Fruit fly (Drosophila melanogaster) whole organism, pupa: ENCODE results near the gene CG14655.

ENCODE experiments used
- CG10348 ChIP-seq: fragments of 200-800 bp; sonication (Bioruptor generic); IDR thresholded peaks from 2 replicates; pipeline ENCODE4 v1.3.6; 2022; ENCODE audit warnings: missing biosample characterization, missing genetic modification characterization
- CG12605 ChIP-seq: fragments of 200-800 bp; sonication (Bioruptor generic); IDR thresholded peaks from 2 replicates; pipeline ENCODE4 v1.3.6; 2022; ENCODE audit warnings: missing biosample characterization, missing genetic modification characterization
- CG13204 ChIP-seq: fragments of 200-800 bp; sonication (Bioruptor generic); optimal IDR thresholded peaks from 2 replicates; lab custom pipeline; 2018; ENCODE audit warnings: missing biosample characterization, mild to moderate bottlenecking, missing genetic modification characterization, moderate library complexity
- CG14655 ChIP-seq: fragments of 200-800 bp; sonication (Bioruptor generic); optimal IDR thresholded peaks from 3 replicates; lab custom pipeline; 2017; ENCODE audit warnings: mild to moderate bottlenecking, missing biosample characterization, missing genetic modification reagents, missing genetic modification characterization
- CG15710 ChIP-seq: fragments of 200-800 bp; sonication (Bioruptor generic); optimal IDR thresholded peaks from 2 replicates; lab custom pipeline; 2018; ENCODE audit warnings: missing biosample characterization, mild to moderate bottlenecking, missing genetic modification characterization, moderate library complexity
- CG17806 ChIP-seq: fragments of 200-800 bp; sonication (Bioruptor generic); optimal IDR thresholded peaks from 2 replicates; lab custom pipeline; 2018; ENCODE audit warnings: missing biosample characterization, mild to moderate bottlenecking, missing genetic modification characterization, moderate library complexity
- CG32121 ChIP-seq: fragments of 200-800 bp; sonication (Bioruptor generic); IDR thresholded peaks from 2 replicates; pipeline ENCODE4 v1.3.6; 2022; ENCODE audit warnings: missing biosample characterization, missing genetic modification characterization
- CG34367 ChIP-seq: fragments of 200-800 bp; sonication (Bioruptor generic); optimal IDR thresholded peaks from 2 replicates; lab custom pipeline; 2018; ENCODE audit warnings: missing biosample characterization, mild to moderate bottlenecking, missing genetic modification characterization
- CG4496 ChIP-seq: fragments of 200-800 bp; sonication (Bioruptor generic); IDR thresholded peaks from 3 replicates; pipeline ENCODE4 v1.3.6; 2022; ENCODE audit warnings: missing biosample characterization, missing genetic modification characterization
- CG8301 ChIP-seq: fragments of 200-800 bp; sonication (Bioruptor generic); optimal IDR thresholded peaks from 2 replicates; lab custom pipeline; 2018; ENCODE audit warnings: missing biosample characterization, mild to moderate bottlenecking, missing genetic modification characterization
- CG9948 ChIP-seq: fragments of 200-800 bp; sonication (Bioruptor generic); optimal IDR thresholded peaks from 2 replicates; lab custom pipeline; 2018; ENCODE audit warnings: missing biosample characterization, mild to moderate bottlenecking, missing genetic modification characterization, moderate library complexity
- D1 ChIP-seq: fragments of 200-800 bp; sonication (Bioruptor generic); optimal IDR thresholded peaks from 2 replicates; lab custom pipeline; 2018; ENCODE audit warnings: missing biosample characterization, mild to moderate bottlenecking, missing genetic modification characterization, moderate library complexity
- EcR ChIP-seq: fragments of 200-800 bp; sonication (Bioruptor generic); optimal IDR thresholded peaks from 3 replicates; lab custom pipeline; 2019; ENCODE audit warnings: missing biosample characterization, missing genetic modification characterization, mild to moderate bottlenecking, moderate library complexity, missing genetic modification reagents
- Ets98B ChIP-seq: fragments of 200-800 bp; sonication (Bioruptor generic); IDR thresholded peaks from 2 replicates; pipeline ENCODE4 v1.3.6; 2022; ENCODE audit warnings: missing biosample characterization, missing genetic modification characterization
- Pif1A ChIP-seq: fragments of 200-800 bp; sonication (Bioruptor generic); optimal IDR thresholded peaks from 3 replicates; lab custom pipeline; 2016; ENCODE audit warnings: missing biosample characterization, missing genetic modification characterization
- Pif1B ChIP-seq: fragments of 200-800 bp; sonication (Bioruptor generic); optimal IDR thresholded peaks from 3 replicates; lab custom pipeline; 2016; ENCODE audit warnings: missing biosample characterization, missing genetic modification characterization
- Snoo ChIP-seq: fragments of 200-800 bp; sonication (Bioruptor generic); optimal IDR thresholded peaks from 3 replicates; lab custom pipeline; 2017; ENCODE audit warnings: missing biosample characterization, mild to moderate bottlenecking, missing genetic modification characterization, inconsistent platforms
- fd96Ca ChIP-seq: fragments of 200-800 bp; sonication (Bioruptor generic); IDR thresholded peaks from 3 replicates; pipeline ENCODE4 v1.3.6; 2022; ENCODE audit warnings: missing biosample characterization, missing genetic modification characterization
- gl ChIP-seq: fragments of 200-800 bp; sonication (Bioruptor generic); optimal IDR thresholded peaks from 2 replicates; lab custom pipeline; 2018; ENCODE audit warnings: missing biosample characterization, mild to moderate bottlenecking, missing genetic modification characterization
- rn ChIP-seq: fragments of 200-800 bp; sonication (Bioruptor generic); IDR thresholded peaks from 2 replicates; pipeline ENCODE4 v1.3.6; 2022; ENCODE audit warnings: missing biosample characterization, missing genetic modification characterization

Gene CG14655

DNA sequence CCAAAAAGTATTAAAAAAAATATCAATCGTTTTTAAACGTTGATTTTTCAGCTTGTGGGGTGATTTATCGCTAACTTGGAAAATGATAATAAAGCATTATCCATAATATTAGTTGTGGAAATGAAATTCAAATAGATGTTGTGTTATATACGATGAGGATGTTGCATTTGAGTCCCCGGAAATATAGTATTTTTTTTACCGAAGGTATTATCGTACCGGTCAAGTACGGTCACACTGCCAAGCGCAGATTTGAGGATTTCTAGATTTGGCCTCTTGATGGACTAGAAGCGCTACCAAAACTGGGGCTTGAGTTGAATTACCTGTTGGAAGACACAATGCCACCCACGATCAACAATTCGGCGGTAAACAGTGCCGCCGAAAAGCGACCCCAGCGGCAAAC is 4.7 kb downstream of the CG14655 start:
- TF ChIP-seq CG9948 (no peak), CG32121 (GFP tag; lab: Robert Waterston, UW) (0 out of 2 replicates have a peak, but pooled peaks have one; percentile 12), CG15710 (tag; lab: Kevin White, UChicago) (no peak), CG13204 (GFP tag; lab: Kevin White, UChicago) (no peak), CG8301 (tag; lab: Kevin White, UChicago) (no peak), Ets98B (GFP tag; lab: Robert Waterston, UW) (peak; percentile 15; the same call in 1 of the 2 replicates), CG4496 (GFP tag; lab: Robert Waterston, UW) (peak; percentile 54; the same call in 1 of the 3 replicates), fd96Ca (GFP tag; lab: Robert Waterston, UW) (no peak), rn (GFP tag; lab: Robert Waterston, UW) (no peak), EcR (GFP tag; lab: Kevin White, UChicago) (no peak)

dm6 chr3R:4774953-4775352 is 5.1 kb downstream of the CG14655 start, which contains the start of gene CG44088:
CG44088 (minus strand) TSS chr3R:4775053.
- TF ChIP-seq CG10348 (GFP tag; lab: Robert Waterston, UW) (no peak), Pif1A (GFP tag; lab: Kevin White, UChicago) (no peak), rn (GFP tag; lab: Robert Waterston, UW) (no peak), CG12605 (GFP tag; lab: Robert Waterston, UW) (no peak), CG8301 (tag; lab: Kevin White, UChicago) (no peak), D1 (tag; lab: Kevin White, UChicago) (no peak), CG13204 (GFP tag; lab: Kevin White, UChicago) (no peak), CG14655 (GFP tag; lab: Kevin White, UChicago) (no peak), gl (tag; lab: Kevin White, UChicago) (no peak), CG34367 (tag; lab: Kevin White, UChicago) (no peak)

DNA sequence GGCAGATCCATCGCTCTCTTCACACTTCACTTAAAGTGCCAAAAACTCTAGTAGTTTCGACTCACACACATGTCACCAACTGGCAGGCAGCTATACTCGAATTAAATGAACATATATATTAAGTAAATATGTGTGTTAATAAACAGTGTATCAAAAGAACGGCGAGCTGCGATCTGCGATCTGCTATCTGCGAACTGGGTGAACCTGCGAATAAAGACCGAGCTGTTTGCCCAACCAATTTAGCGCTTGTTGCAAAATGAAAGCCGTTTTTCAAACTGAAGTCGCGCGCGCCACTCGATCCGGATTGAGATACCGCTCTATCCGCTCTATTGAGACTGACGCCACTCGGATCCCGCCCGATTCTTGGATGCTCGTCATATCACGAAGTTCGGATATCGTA is 7.0 kb downstream of the CG14655 start, which contains the start of gene CG44098:
Gene CG44098, minus strand, starts transcription at position 101 of the 400 bp plus-strand sequence.
- no peak for TF ChIP-seq CG4496 (GFP tag; lab: Robert Waterston, UW)
- no peak for TF ChIP-seq fd96Ca (GFP tag; lab: Robert Waterston, UW)
- no peak for TF ChIP-seq gl (tag; lab: Kevin White, UChicago)
- TF ChIP-seq CG15710 (tag; lab: Kevin White, UChicago): no peak

dm6 chr3R:4771319-4771718 is 8.8 kb downstream of the CG14655 start:
- TF ChIP-seq CG17806: no peak
- no peak for TF ChIP-seq CG10348 (GFP tag; lab: Robert Waterston, UW)
- no peak for TF ChIP-seq Snoo (tag; lab: Kevin White, UChicago)
- no peak for TF ChIP-seq CG15710 (tag; lab: Kevin White, UChicago)
- no peak for TF ChIP-seq CG32121 (GFP tag; lab: Robert Waterston, UW)
- no peak for TF ChIP-seq Ets98B (GFP tag; lab: Robert Waterston, UW)
- no peak for TF ChIP-seq CG34367 (tag; lab: Kevin White, UChicago)
- TF ChIP-seq EcR (GFP tag; lab: Kevin White, UChicago): no peak
- no peak for TF ChIP-seq CG14655 (GFP tag; lab: Kevin White, UChicago)
- no peak for TF ChIP-seq Pif1A (GFP tag; lab: Kevin White, UChicago)
- TF ChIP-seq rn (GFP tag; lab: Robert Waterston, UW): no peak
- no peak for TF ChIP-seq fd96Ca (GFP tag; lab: Robert Waterston, UW)
- TF ChIP-seq CG9948: no peak
- no peak for TF ChIP-seq CG13204 (GFP tag; lab: Kevin White, UChicago)
- TF ChIP-seq, all 21 proteins: peak for 0

dm6 chr3R:4768711-4769239 is 11.3 kb downstream of the CG14655 start:
- no peak for TF ChIP-seq Ets98B (GFP tag; lab: Robert Waterston, UW)
- no peak for TF ChIP-seq CG4496 (GFP tag; lab: Robert Waterston, UW)
- TF ChIP-seq Snoo (tag; lab: Kevin White, UChicago): no peak
- TF ChIP-seq CG15710 (tag; lab: Kevin White, UChicago): no peak
- peak; percentile 0 for TF ChIP-seq CG13204 (GFP tag; lab: Kevin White, UChicago)
- 0 out of 3 replicates have a peak, but pooled peaks have one; percentile 35 for TF ChIP-seq fd96Ca (GFP tag; lab: Robert Waterston, UW)
- no peak for TF ChIP-seq CG8301 (tag; lab: Kevin White, UChicago)
- TF ChIP-seq Pif1A (GFP tag; lab: Kevin White, UChicago): no peak
- TF ChIP-seq CG14655 (GFP tag; lab: Kevin White, UChicago): peak; percentile 48
- TF ChIP-seq gl (tag; lab: Kevin White, UChicago): no peak
- no peak for TF ChIP-seq CG10348 (GFP tag; lab: Robert Waterston, UW)
- no peak for TF ChIP-seq CG32121 (GFP tag; lab: Robert Waterston, UW)

- TF ChIP-seq Pif1B (GFP tag; lab: Kevin White, UChicago) (no peak), CG13204 (GFP tag; lab: Kevin White, UChicago) (no peak), Pif1A (GFP tag; lab: Kevin White, UChicago) (peak; percentile 14), CG15710 (tag; lab: Kevin White, UChicago) (no peak), fd96Ca (GFP tag; lab: Robert Waterston, UW) (no peak), Snoo (tag; lab: Kevin White, UChicago) (peak; percentile 46), CG9948 (no peak)
Observed at dm6 chr3R:4761372-4761771, 18.7 kb downstream of the CG14655 start.
